Worm (Caenorhabditis elegans) whole organism, L1 larva: ENCODE measurements around the gene pst-1.

Source experiments
- ama-1 ChIP-seq: fragments of 150-350 bp; optimal IDR thresholded peaks from 2 replicates; lab custom pipeline; 2014
- dsc-1 ChIP-seq: sonication (generic microtip); optimal IDR thresholded peaks from 2 replicates; lab custom pipeline; 2016; ENCODE audit warnings: mild to moderate bottlenecking, missing genetic modification characterization, missing compliant biosample characterization
- efl-1 ChIP-seq, 4 experiments: fragments of 150-350 bp; optimal IDR thresholded peaks in 3 of 4; peaks in 1 of 4; 1 replicate in 1 of 4; 2 replicates in 3 of 4; lab custom pipeline; 2014; ENCODE audit warnings: missing biosample characterization in 2 of 4, missing genetic modification characterization in 2 of 4, missing genetic modification reagents in 2 of 4
- grh-1 ChIP-seq: fragments of 200-800 bp; sonication (Bioruptor generic); IDR thresholded peaks from 2 replicates; pipeline ENCODE4 v1.3.6; 2022; ENCODE audit warnings: missing genetic modification reagents, missing genetic modification characterization, missing compliant biosample characterization
- isw-1 ChIP-seq: fragments of 200-800 bp; sonication (Bioruptor generic); IDR thresholded peaks from 2 replicates; pipeline ENCODE4 v1.3.6; 2022; ENCODE audit warnings: missing genetic modification characterization, missing compliant biosample characterization
- jun-1 ChIP-seq: fragments of 150-350 bp; optimal IDR thresholded peaks from 2 replicates; lab custom pipeline; 2014; ENCODE audit warnings: missing biosample characterization, missing genetic modification reagents, missing genetic modification characterization
- nhr-12 ChIP-seq: sonication (generic microtip); optimal IDR thresholded peaks from 2 replicates; lab custom pipeline; 2017; ENCODE audit warnings: missing biosample characterization, missing genetic modification characterization
- nhr-77 ChIP-seq: fragments of 150-350 bp; optimal IDR thresholded peaks from 2 replicates; lab custom pipeline; 2014; ENCODE audit warnings: missing biosample characterization, missing genetic modification characterization
- unc-130 ChIP-seq: fragments of 150-350 bp; optimal IDR thresholded peaks from 2 replicates; lab custom pipeline; 2017; ENCODE audit warnings: missing biosample characterization, missing genetic modification characterization, inconsistent platforms

ce11 chrV:5961516-5961915 is 18.2 kb downstream of the pst-1 start, which contains the start of gene mcp-1:
- TF ChIP-seq nhr-12 (tag; lab: Kevin White, UChicago) (no peak), grh-1 (no peak), isw-1 (GFP tag; lab: Robert Waterston, UW) (no peak), jun-1 (no peak), unc-130 (tag; lab: Kevin White, UChicago) (no peak), efl-1 (optimal IDR thresholded peaks at IDR 0.05; lab: Kevin White, UChicago) (no peak), efl-1 (GFP tag; optimal IDR thresholded peaks at IDR 0.05 in 1 of 2; lab: Kevin White, UChicago) (no peak), dsc-1 (no peak), nhr-77 (tag; lab: Kevin White, UChicago) (no peak), ama-1 (lab: Kevin White, UChicago) (no peak)
